Fruit fly (Drosophila melanogaster) whole organism, wandering third instar larva: ENCODE measurements around the gene CG2017.

ENCODE experiments used
- Mio ChIP-seq: sonication (Bioruptor generic); optimal IDR thresholded peaks from 2 replicates; lab custom pipeline; 2016; ENCODE audit warnings: missing biosample characterization, missing genetic modification characterization
- Myc ChIP-seq: fragments of >200 bp; optimal IDR thresholded peaks from 2 replicates; lab custom pipeline; 2017
- Vsx2 ChIP-seq: fragments of 200-300, 225-300 bp; sonication (Bioruptor generic); optimal IDR thresholded peaks from 2 replicates; lab custom pipeline; 2018; ENCODE audit warnings: missing biosample characterization, missing genetic modification characterization; ENCODE audit not compliant: partially characterized antibody
- br ChIP-seq: fragments of 200-800 bp; sonication (Bioruptor generic); optimal IDR thresholded peaks from 2 replicates; lab custom pipeline; 2016; ENCODE audit warnings: missing biosample characterization, missing genetic modification characterization
- dsf ChIP-seq: sonication (Bioruptor generic); optimal IDR thresholded peaks from 2 replicates; lab custom pipeline; 2016; ENCODE audit warnings: missing biosample characterization, missing genetic modification characterization, borderline replicate concordance
- h ChIP-seq: fragments of 200-800 bp; sonication (Bioruptor generic); optimal IDR thresholded peaks from 3 replicates; lab custom pipeline; 2016; ENCODE audit warnings: missing biosample characterization, mild to moderate bottlenecking, missing genetic modification characterization
- lola ChIP-seq: fragments of >200 bp; optimal IDR thresholded peaks from 2 replicates; lab custom pipeline; 2017; ENCODE audit warnings: missing biosample characterization, missing genetic modification characterization
- pan ChIP-seq: fragments of >200 bp; optimal IDR thresholded peaks from 2 replicates; lab custom pipeline; 2017
- psq ChIP-seq: fragments of 200-800 bp; sonication (Bioruptor generic); optimal IDR thresholded peaks from 3 replicates; lab custom pipeline; 2017; ENCODE audit warnings: missing biosample characterization, mild to moderate bottlenecking, missing genetic modification characterization, moderate library complexity
- sv ChIP-seq: fragments of 200-800 bp; sonication (Bioruptor generic); optimal IDR thresholded peaks from 3 replicates; lab custom pipeline; 2016; ENCODE audit warnings: missing biosample characterization, missing genetic modification characterization
- woc ChIP-seq: sonication (Bioruptor generic); optimal IDR thresholded peaks from 2 replicates; lab custom pipeline; 2016; ENCODE audit warnings: missing biosample characterization, mild to moderate bottlenecking, missing genetic modification characterization

DNA sequence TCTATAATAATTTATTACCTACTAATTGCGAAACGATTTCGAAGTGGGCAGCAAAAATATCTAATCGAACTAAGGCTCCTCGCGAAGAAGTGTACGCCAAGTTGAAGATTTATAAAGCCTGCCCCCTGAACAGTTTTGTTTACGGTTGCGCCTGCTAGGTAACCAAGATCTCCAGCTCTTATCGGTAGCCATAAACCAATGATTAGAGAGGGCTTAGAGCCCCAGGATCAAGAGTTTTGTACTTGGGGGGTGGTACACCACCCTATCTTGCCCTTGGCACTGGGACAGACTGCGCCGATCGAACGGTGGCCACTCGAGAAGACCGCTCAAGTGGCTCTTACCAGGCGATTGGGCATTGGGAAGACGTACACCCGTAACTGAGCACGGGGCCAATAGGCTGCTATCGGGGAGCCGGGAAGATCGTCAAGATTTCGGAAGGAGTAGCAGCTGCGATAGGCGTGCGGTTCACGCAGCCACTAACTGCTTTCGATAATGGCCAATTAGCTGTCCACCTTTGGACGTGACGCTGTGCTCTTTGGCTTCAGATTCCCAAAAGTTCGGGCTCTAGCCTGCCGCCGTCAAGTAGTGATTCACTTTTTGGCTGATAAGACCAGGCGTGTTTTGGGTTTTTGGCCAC, 29.7 kb downstream of the CG2017 start:
- TF ChIP-seq psq (GFP tag; lab: Kevin White, UChicago) (no peak), br (GFP tag; lab: Kevin White, UChicago) (no peak), h (GFP tag; lab: Kevin White, UChicago) (no peak), dsf (no peak), Vsx2 (GFP tag; lab: Kevin White, UChicago) (no peak), pan (no peak), Myc (lab: Kevin White, UChicago) (no peak), woc (GFP tag; lab: Kevin White, UChicago) (no peak), sv (GFP tag; lab: Kevin White, UChicago) (no peak), Mio (GFP tag; lab: Kevin White, UChicago) (no peak), lola (no peak)
